Worm (Caenorhabditis elegans): ENCODE data around the gene pfas-1.

- TF ChIP-seq ama-1 (optimal IDR thresholded peaks at IDR 0.05) = no peak
- no peak for TF ChIP-seq ama-1 (GFP tag; optimal IDR thresholded peaks at IDR 0.05)
- no peak for TF ChIP-seq F57C9.4 (tag; optimal IDR thresholded peaks at IDR 0.05)
- no peak for TF ChIP-seq lin-54 (GFP tag; optimal IDR thresholded peaks at IDR 0.05)
- TF ChIP-seq unc-130 (GFP tag; optimal IDR thresholded peaks at IDR 0.05) = no peak
- TF ChIP-seq K11D2.4 (GFP tag; IDR thresholded peaks at IDR 0.05) = no peak
- TF ChIP-seq madf-3 (GFP tag; IDR thresholded peaks at IDR 0.05) = no peak
Measured at ce11 chrIII:4594324-4594723, 48.8 kb downstream of the pfas-1 start, which contains the start of gene apc-11.
